Worm (Caenorhabditis elegans) whole organism, dauer: Measurements from ENCODE around the gene hot-4.

Experiments used
- unc-62 ChIP-seq: sonication (generic microtip); optimal IDR thresholded peaks from 2 replicates; lab custom pipeline; 2017; ENCODE audit warnings: missing biosample characterization, missing genetic modification reagents, missing genetic modification characterization

Gene hot-4

ce11 chrIII:6251511-6251910, 34.3 kb downstream of the hot-4 start, which contains the start of gene amdh-1:
TSS of gene amdh-1 (plus strand) at chrIII:6251811.
- TF ChIP-seq unc-62 (GFP tag; lab: Kevin White, UChicago) = no peak

ce11 chrIII:6254737-6255136, 37.5 kb downstream of the hot-4 start, which contains the start of gene srg-8:
TSS of gene srg-8 (minus strand) at chrIII:6254837.
- no peak for TF ChIP-seq unc-62 (GFP tag; lab: Kevin White, UChicago)

ce11 chrIII:6256675-6257074, 39.5 kb downstream of the hot-4 start, which contains the start of gene srg-9:
TSS of gene srg-9 (minus strand) at chrIII:6256775.
- TF ChIP-seq unc-62 (GFP tag; lab: Kevin White, UChicago) = no peak

ce11 chrIII:6258262-6258661, 41.0 kb downstream of the hot-4 start, which contains the start of gene srg-1:
TSS of gene srg-1 (minus strand) at chrIII:6258362.
- no peak for TF ChIP-seq unc-62 (GFP tag; lab: Kevin White, UChicago)

- TF ChIP-seq unc-62 (GFP tag; lab: Kevin White, UChicago) = no peak
These were observed 42.9 kb downstream of the hot-4 start, which contains the start of gene srg-2 for ce11 chrIII:6260115-6260514. TSS of gene srg-2 (minus strand) at chrIII:6260215.

- TF ChIP-seq unc-62 (GFP tag; lab: Kevin White, UChicago) = no peak
These were observed 44.8 kb downstream of the hot-4 start, which contains the start of gene srg-4 for ce11 chrIII:6261985-6262384. TSS of gene srg-4 (minus strand) at chrIII:6262085.

- no peak for TF ChIP-seq unc-62 (GFP tag; lab: Kevin White, UChicago)
These were observed 47.2 kb downstream of the hot-4 start, which contains the start of gene srg-5 for ce11 chrIII:6264447-6264846. TSS of gene srg-5 (minus strand) at chrIII:6264547.

- TF ChIP-seq unc-62 (GFP tag; lab: Kevin White, UChicago) = no peak
These were observed 48.7 kb downstream of the hot-4 start, which contains the start of gene srg-6 for ce11 chrIII:6265911-6266310. TSS of gene srg-6 (minus strand) at chrIII:6266011.

ce11 chrIII:6268061-6268460, 50.8 kb downstream of the hot-4 start, which contains the start of gene srg-7:
TSS of gene srg-7 (minus strand) at chrIII:6268161.
- TF ChIP-seq unc-62 (GFP tag; lab: Kevin White, UChicago) = no peak

- no peak for TF ChIP-seq unc-62 (GFP tag; lab: Kevin White, UChicago)
These were observed 53.1 kb downstream of the hot-4 start, which contains the start of gene srg-3 for ce11 chrIII:6270277-6270676. TSS of gene srg-3 (minus strand) at chrIII:6270377.

- TF ChIP-seq unc-62 (GFP tag; lab: Kevin White, UChicago) = no peak
These were observed 55.7 kb downstream of the hot-4 start, which contains the start of gene C18F10.2 for ce11 chrIII:6272868-6273267. TSS of gene C18F10.2 (plus strand) at chrIII:6273168.
